Worm (Caenorhabditis elegans): ENCODE results near the gene str-134.
A peak's percentile ranks its signal among the peaks of the same experiment; 100 is the strongest.

The str-134 gene

DNA sequence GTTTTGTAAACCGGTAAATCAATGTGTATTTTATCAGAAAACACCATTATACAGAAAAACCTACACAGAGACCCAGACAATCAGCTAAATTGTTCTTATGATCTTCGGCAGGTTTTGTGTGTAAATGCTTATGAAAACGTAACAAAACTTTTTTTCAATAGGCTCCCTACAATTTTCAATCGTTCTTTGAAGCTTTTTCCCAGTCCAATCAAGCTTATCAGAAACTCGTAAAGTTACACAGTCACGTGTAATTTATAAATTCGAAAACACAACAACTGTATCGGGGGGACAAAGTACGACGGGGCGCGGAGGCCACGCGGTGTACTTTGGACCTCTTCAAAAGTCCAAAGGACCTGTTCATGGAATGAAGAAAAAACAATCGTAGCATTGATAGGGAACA is 13.2 kb upstream of the str-134 start:
- TF ChIP-seq nhr-21 (tag; optimal IDR thresholded peaks at IDR 0.05): peak; percentile 88
- TF ChIP-seq nhr-129 (tag; optimal IDR thresholded peaks at IDR 0.05): peak; percentile 82
- peak; percentile 73 for TF ChIP-seq sma-3 (GFP tag; optimal IDR thresholded peaks at IDR 0.05)
- peak; percentile 20 for TF ChIP-seq fos-1 (tag; optimal IDR thresholded peaks at IDR 0.05)
- peak; percentile 92 for TF ChIP-seq Y55F3AM.14 (GFP tag; optimal IDR thresholded peaks at IDR 0.05)
- TF ChIP-seq nhr-25 (tag; optimal IDR thresholded peaks at IDR 0.05): peak; percentile 67
- peak; percentile 81 for TF ChIP-seq sma-9 (GFP tag; optimal IDR thresholded peaks at IDR 0.05)
- no peak for TF ChIP-seq sma-9 (tag; optimal IDR thresholded peaks at IDR 0.05)
- TF ChIP-seq nhr-11 (tag; optimal IDR thresholded peaks at IDR 0.05): no peak
- TF ChIP-seq mdl-1 (tag; optimal IDR thresholded peaks at IDR 0.05): peak in 1 of 2 experiments; percentile 60
- TF ChIP-seq lin-13 (GFP tag; optimal IDR thresholded peaks at IDR 0.05): no peak
- peak in 1 of 2 experiments; percentile 62 for TF ChIP-seq lsy-2 (tag; optimal IDR thresholded peaks at IDR 0.05)
- TF ChIP-seq snpc-4 (tag; optimal IDR thresholded peaks at IDR 0.05): no peak
- peak; percentile 30 for TF ChIP-seq C34F6.9 (tag; optimal IDR thresholded peaks at IDR 0.05)
- peak; percentile 41 for TF ChIP-seq blmp-1 (tag; optimal IDR thresholded peaks at IDR 0.05; ENCODE audit: insufficient read depth)
- TF ChIP-seq ama-1 (optimal IDR thresholded peaks at IDR 0.05): peak; percentile 63
- TF ChIP-seq nhr-6 (tag; optimal IDR thresholded peaks at IDR 0.05): no peak
- TF ChIP-seq crh-2 (tag; optimal IDR thresholded peaks at IDR 0.05): peak; percentile 82
- TF ChIP-seq nhr-237 (tag; optimal IDR thresholded peaks at IDR 0.05): no peak
- TF ChIP-seq F13H6.1 (tag; optimal IDR thresholded peaks at IDR 0.05): peak; percentile 52

ce11 chrV:731330-731729 is 12.1 kb upstream of the str-134 start:
- TF ChIP-seq zag-1 (tag; optimal IDR thresholded peaks at IDR 0.05) (no peak), ztf-4 (tag; optimal IDR thresholded peaks at IDR 0.05) (peak; percentile 89), elt-3 (tag; optimal IDR thresholded peaks at IDR 0.05) (no peak), mab-5 (tag; optimal IDR thresholded peaks at IDR 0.05) (peak; percentile 62), sem-4 (tag; optimal IDR thresholded peaks at IDR 0.05) (peak; percentile 48), skn-1 (tag; optimal IDR thresholded peaks at IDR 0.05) (no peak), blmp-1 (tag; optimal IDR thresholded peaks at IDR 0.05; ENCODE audit: insufficient read depth) (peak; percentile 14), nhr-129 (tag; optimal IDR thresholded peaks at IDR 0.05) (peak; percentile 96), fos-1 (tag; optimal IDR thresholded peaks at IDR 0.05) (peak; percentile 83), mdl-1 (tag; optimal IDR thresholded peaks at IDR 0.05) (peak; percentile 97 to 98), nhr-77 (tag; optimal IDR thresholded peaks at IDR 0.05) (peak; percentile 39), nhr-10 (tag; optimal IDR thresholded peaks at IDR 0.05) (peak; percentile 13), nhr-21 (tag; optimal IDR thresholded peaks at IDR 0.05) (peak; percentile 95), lin-13 (GFP tag; optimal IDR thresholded peaks at IDR 0.05) (peak; percentile 33), egl-27 (tag; optimal IDR thresholded peaks at IDR 0.05) (peak; percentile 74), unc-39 (tag; optimal IDR thresholded peaks at IDR 0.05) (no peak), sma-3 (GFP tag; optimal IDR thresholded peaks at IDR 0.05) (peak; percentile 97), nhr-12 (tag; optimal IDR thresholded peaks at IDR 0.05) (no peak), sma-9 (GFP tag; optimal IDR thresholded peaks at IDR 0.05) (peak; percentile 99), sma-9 (tag; optimal IDR thresholded peaks at IDR 0.05) (peak; percentile 46), nhr-23 (tag; optimal IDR thresholded peaks at IDR 0.05) (no peak), crh-2 (tag; optimal IDR thresholded peaks at IDR 0.05) (peak; percentile 94), snpc-4 (tag; optimal IDR thresholded peaks at IDR 0.05) (peak; percentile 42), nhr-25 (tag; optimal IDR thresholded peaks at IDR 0.05) (peak; percentile 85), F13H6.1 (tag; optimal IDR thresholded peaks at IDR 0.05) (peak; percentile 97), gmeb-1 (tag; optimal IDR thresholded peaks at IDR 0.05) (peak; percentile 82), nhr-6 (tag; optimal IDR thresholded peaks at IDR 0.05) (peak; percentile 49), unc-62 (GFP tag; optimal IDR thresholded peaks at IDR 0.05) (peak; percentile 11), peb-1 (tag; optimal IDR thresholded peaks at IDR 0.05) (no peak), C34F6.9 (tag; optimal IDR thresholded peaks at IDR 0.05) (peak; percentile 51), lin-11 (tag; optimal IDR thresholded peaks at IDR 0.05) (no peak), ama-1 (optimal IDR thresholded peaks at IDR 0.05) (peak; percentile 82), lsy-2 (tag; optimal IDR thresholded peaks at IDR 0.05) (peak in 1 of 2 experiments; percentile 80), elt-1 (tag; optimal IDR thresholded peaks at IDR 0.05) (no peak), Y55F3AM.14 (GFP tag; optimal IDR thresholded peaks at IDR 0.05) (peak; percentile 94)

DNA sequence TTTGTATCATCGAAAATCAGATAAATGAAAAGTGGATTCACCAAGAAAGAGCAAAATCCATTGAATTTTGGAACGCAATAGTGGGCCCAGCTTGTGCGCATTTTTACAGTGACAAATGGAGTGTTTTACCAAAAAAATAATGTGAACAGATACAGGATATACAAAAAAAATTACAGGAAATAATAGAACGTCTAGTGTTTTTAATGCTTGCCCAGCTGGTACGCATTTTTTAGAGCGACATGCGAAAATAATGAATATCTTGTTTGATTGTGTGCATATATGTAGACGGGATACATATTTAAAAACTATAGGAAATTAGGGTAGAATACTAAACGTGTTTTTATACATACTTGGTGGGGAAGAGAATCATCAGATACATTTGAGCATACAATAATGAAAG is 7.3 kb upstream of the str-134 start, which contains the start of gene srj-25:
Gene srj-25, minus strand, starts transcription at position 101 of the 400 bp plus-strand sequence.
- TF ChIP-seq blmp-1 (tag; optimal IDR thresholded peaks at IDR 0.05; ENCODE audit: insufficient read depth): no peak
- TF ChIP-seq ztf-11 (tag; optimal IDR thresholded peaks at IDR 0.05): no peak
- TF ChIP-seq ZK546.5 (tag; optimal IDR thresholded peaks at IDR 0.05): no peak
- no peak for TF ChIP-seq elt-3 (tag; optimal IDR thresholded peaks at IDR 0.05)
- no peak for TF ChIP-seq aly-2 (tag; optimal IDR thresholded peaks at IDR 0.05)
- TF ChIP-seq snpc-4 (tag; optimal IDR thresholded peaks at IDR 0.05): no peak

All from whole organism, L2 larva.